In the genomic region with DNA sequence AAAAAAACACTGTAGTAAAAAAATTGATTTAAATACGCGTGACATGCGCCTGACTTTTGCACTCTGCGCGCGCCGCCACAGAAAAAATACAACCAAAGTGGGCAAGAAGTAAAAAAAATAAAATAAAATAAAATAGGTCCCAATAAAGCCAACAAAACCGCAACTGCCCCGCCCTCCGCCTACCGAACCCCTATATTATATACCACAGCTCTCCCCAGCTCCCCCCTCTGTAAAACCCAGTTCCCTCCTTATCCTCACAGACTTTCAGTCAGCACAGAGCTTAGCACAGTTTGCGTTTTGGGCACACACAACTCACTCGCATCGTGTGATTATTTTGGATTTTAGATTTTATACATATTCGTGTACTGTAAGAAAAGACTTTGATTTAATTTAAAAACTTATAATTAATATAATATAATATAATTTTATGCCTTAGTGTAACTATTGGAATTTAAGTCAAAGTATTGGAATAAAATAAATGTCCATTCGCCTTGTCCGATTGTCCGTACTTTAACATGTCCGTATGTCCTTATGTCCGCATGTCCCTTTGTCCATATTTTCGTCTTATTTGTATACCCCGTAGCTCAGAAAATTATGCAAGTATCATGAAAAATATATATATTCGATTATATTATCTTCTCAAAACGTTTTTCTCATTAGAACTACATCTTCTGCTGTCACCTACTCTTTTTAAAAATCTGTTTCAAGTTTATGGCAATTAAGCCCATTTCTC, we compare ENCODE assay signal across 1 fruit fly cellular context.
TF ChIP-seq lines count a peak whose summit lies in the region.

No protein-coding gene starts in this region.

TF ChIP-seq in whole organism, prepupa, 60 proteins besides CTCF, POLR2A, EP300 and RAD21 (continued from another document):
- TF ChIP-seq CG10631 (GFP tag; optimal IDR thresholded peaks at IDR 0.05; lab: Kevin White, UChicago) (peak; percentile 43), lz (GFP tag; optimal IDR thresholded peaks at IDR 0.05; lab: Kevin White, UChicago) (no peak), CG6808 (GFP tag; optimal IDR thresholded peaks at IDR 0.05; lab: Kevin White, UChicago) (no peak), Eip78C (GFP tag; lab: Kevin White, UChicago) (peak; percentile 78), Eip93F (GFP tag; optimal IDR thresholded peaks at IDR 0.05; lab: Kevin White, UChicago) (no peak), fd85E (GFP tag; optimal IDR thresholded peaks at IDR 0.05; lab: Kevin White, UChicago) (no peak), CG8319 (GFP tag; optimal IDR thresholded peaks at IDR 0.05; lab: Kevin White, UChicago) (no peak), eg (GFP tag; IDR thresholded peaks at IDR 0.05; lab: Robert Waterston, UW) (peak; percentile 33; the same call in 1 of the 3 replicates), svp (GFP tag; lab: Kevin White, UChicago) (peak; percentile 1), Hr39 (GFP tag; optimal IDR thresholded peaks at IDR 0.05; lab: Kevin White, UChicago) (peak; percentile 0), fkh (GFP tag; optimal IDR thresholded peaks at IDR 0.05; lab: Kevin White, UChicago) (no peak), dsx (GFP tag; optimal IDR thresholded peaks at IDR 0.05; lab: Kevin White, UChicago; ENCODE audit: poor library complexity, severe bottlenecking) (peak; percentile 5), Ets21C (GFP tag; optimal IDR thresholded peaks at IDR 0.05; lab: Kevin White, UChicago) (no peak), CG8632 (GFP tag; optimal IDR thresholded peaks at IDR 0.05; lab: Kevin White, UChicago) (peak; percentile 18), Eip75B (GFP tag; optimal IDR thresholded peaks at IDR 0.05; lab: Kevin White, UChicago) (no peak), Sox15 (GFP tag; optimal IDR thresholded peaks at IDR 0.05; lab: Kevin White, UChicago) (no peak), spab (GFP tag; optimal IDR thresholded peaks at IDR 0.05; lab: Kevin White, UChicago) (no peak), Sox14 (GFP tag; optimal IDR thresholded peaks at IDR 0.05; lab: Kevin White, UChicago) (no peak), ss (GFP tag; optimal IDR thresholded peaks at IDR 0.05; lab: Kevin White, UChicago) (peak; percentile 44 to 53), CG3919 (GFP tag; optimal IDR thresholded peaks at IDR 0.05; lab: Kevin White, UChicago) (no peak), topi (GFP tag; optimal IDR thresholded peaks at IDR 0.05; lab: Kevin White, UChicago) (no peak), CG6276 (GFP tag; optimal IDR thresholded peaks at IDR 0.05; lab: Kevin White, UChicago) (peak; percentile 22), CG32006 (GFP tag; optimal IDR thresholded peaks at IDR 0.05; lab: Kevin White, UChicago) (peak; percentile 68), CG34406 (GFP tag; optimal IDR thresholded peaks at IDR 0.05; lab: Kevin White, UChicago) (no peak), Smox (GFP tag; optimal IDR thresholded peaks at IDR 0.05; lab: Kevin White, UChicago) (no peak), cyc (GFP tag; optimal IDR thresholded peaks at IDR 0.05; lab: Kevin White, UChicago) (no peak), CG1621 (tag; optimal IDR thresholded peaks at IDR 0.05; lab: Kevin White, UChicago) (no peak), fd59A (GFP tag; optimal IDR thresholded peaks at IDR 0.05; lab: Kevin White, UChicago) (no peak), achi (GFP tag; optimal IDR thresholded peaks at IDR 0.05; lab: Kevin White, UChicago) (peak; percentile 23), CG7368 (GFP tag; optimal IDR thresholded peaks at IDR 0.05; lab: Kevin White, UChicago) (no peak), esn (GFP tag; optimal IDR thresholded peaks at IDR 0.05; lab: Kevin White, UChicago) (peak; percentile 19), OdsH (GFP tag; optimal IDR thresholded peaks at IDR 0.05; lab: Kevin White, UChicago) (peak; percentile 28), CG6854 (GFP tag; optimal IDR thresholded peaks at IDR 0.05; lab: Kevin White, UChicago) (no peak), Lpt (GFP tag; optimal IDR thresholded peaks at IDR 0.05; lab: Kevin White, UChicago) (peak; percentile 7), CG31627 (GFP tag; optimal IDR thresholded peaks at IDR 0.05; lab: Kevin White, UChicago) (no peak), dac (GFP tag; optimal IDR thresholded peaks at IDR 0.05; lab: Kevin White, UChicago) (no peak)
